Fruit fly (Drosophila melanogaster): Measurements from ENCODE around the gene Srp19.
A peak's percentile ranks its signal among the peaks of the same experiment; 100 is the strongest.

dm6 chr3L:7370231-7370882, 22.5 kb upstream of the Srp19 start:
- peak; percentile 1 for TF ChIP-seq Sox102F (GFP tag; optimal IDR thresholded peaks at IDR 0.05)
- TF ChIP-seq dac (GFP tag; optimal IDR thresholded peaks at IDR 0.05), result no peak
- no peak for TF ChIP-seq topi (GFP tag; optimal IDR thresholded peaks at IDR 0.05)
- no peak for TF ChIP-seq Smox (GFP tag; optimal IDR thresholded peaks at IDR 0.05)
- no peak for TF ChIP-seq esn (GFP tag; optimal IDR thresholded peaks at IDR 0.05)
- no peak for TF ChIP-seq Ets96B (tag; optimal IDR thresholded peaks at IDR 0.05)
- no peak for TF ChIP-seq Hr39 (GFP tag; optimal IDR thresholded peaks at IDR 0.05)
- no peak for TF ChIP-seq acj6 (GFP tag; optimal IDR thresholded peaks at IDR 0.05)
- TF ChIP-seq vri (GFP tag; optimal IDR thresholded peaks at IDR 0.05), result peak; percentile 17

Data from whole organism, prepupa.